Worm (Caenorhabditis elegans) whole organism, late embryonic: ENCODE data around the gene C50D2.7.
"Not testable (repeated sequence)": the region's sequence is repeated elsewhere in the genome, so short reads cannot be mapped to it uniquely, and the experiment has no call there.

Experiments used
- dve-1 ChIP-seq: sonication (generic microtip); optimal IDR thresholded peaks from 2 replicates; lab custom pipeline; 2017; ENCODE audit warnings: antibody characterized with exemption, mild to moderate bottlenecking, missing genetic modification characterization, missing compliant biosample characterization
- gmeb-2 ChIP-seq: sonication (generic microtip); optimal IDR thresholded peaks from 2 replicates; lab custom pipeline; 2016; ENCODE audit warnings: missing genetic modification characterization, inconsistent platforms, missing compliant biosample characterization
- hlh-8 ChIP-seq: sonication (generic microtip); optimal IDR thresholded peaks from 2 replicates; lab custom pipeline; 2016; ENCODE audit warnings: missing genotype, missing genetic modification characterization, missing compliant biosample characterization
- mec-3 ChIP-seq: sonication (generic microtip); optimal IDR thresholded peaks from 2 replicates; lab custom pipeline; 2016; ENCODE audit warnings: borderline replicate concordance, missing genetic modification characterization, missing compliant biosample characterization
- nhr-11 ChIP-seq: fragments of 150-350 bp; optimal IDR thresholded peaks from 2 replicates; lab custom pipeline; 2014; ENCODE audit warnings: missing biosample characterization, missing genetic modification characterization
- unc-3 ChIP-seq, 2 experiments: fragments of 200-800 bp in 1 of 2; sonication (Bioruptor generic) in 1 of 2; sonication (generic microtip) in 1 of 2; conservative IDR thresholded peaks in 1 of 2; optimal IDR thresholded peaks in 1 of 2; 2 replicates each; pipeline versions ENCODE4 v1.3.6 to Lab custom; 2016 to 2022; ENCODE audit warnings: missing compliant biosample characterization in 2 of 2, missing genetic modification characterization in 2 of 2, missing genetic modification reagents in 1 of 2

ce11 chrII:98894-99293 lies 3.8 kb upstream of the C50D2.7 start, which contains the start of gene C50D2.10:
- not testable (repeated sequence) for TF ChIP-seq mec-3 (tag; lab: Kevin White, UChicago); nhr-11 (tag; lab: Kevin White, UChicago); dve-1 (tag; lab: Kevin White, UChicago); hlh-8 (tag; lab: Kevin White, UChicago); unc-3 (GFP tag; conservative IDR thresholded peaks at IDR 0.05; lab: Robert Waterston, UW); unc-3 (tag; optimal IDR thresholded peaks at IDR 0.05; lab: Kevin White, UChicago); gmeb-2 (tag; lab: Kevin White, UChicago)
